Comparison of ENCODE assay signal across 5 fruit fly cellular contexts in the genomic region with DNA sequence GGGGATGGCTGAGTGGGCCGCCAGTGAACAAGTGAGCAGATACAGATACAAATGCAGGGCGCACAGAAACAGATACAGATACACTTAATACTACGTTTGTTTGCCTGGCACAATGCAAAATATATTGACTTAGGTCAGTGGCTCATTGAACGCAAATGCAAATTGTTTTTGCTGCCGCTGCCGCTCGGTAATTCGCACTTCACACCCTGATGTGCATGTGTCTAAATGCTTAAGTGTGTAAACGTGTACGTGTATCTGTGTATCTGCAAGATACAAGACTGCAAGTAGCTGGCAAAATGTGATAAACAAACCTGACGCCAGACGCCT.
A peak's percentile ranks its signal among the peaks of the same experiment; 100 is the strongest.
TF ChIP-seq lines count a peak whose summit lies in the region.

No protein-coding gene starts in this region.

- TF ChIP-seq CTCF in whole organism, embryonic (GFP tag; optimal IDR thresholded peaks at IDR 0.05; lab: Kevin White, UChicago): no peak

TF ChIP-seq in whole organism, adult, 20 proteins besides CTCF, POLR2A, EP300 and RAD21:
- TF ChIP-seq cic (GFP tag; optimal IDR thresholded peaks at IDR 0.05; lab: Kevin White, UChicago): peak; percentile 52
- no peak for TF ChIP-seq Hr96 (GFP tag; optimal IDR thresholded peaks at IDR 0.05; lab: Kevin White, UChicago)

TF ChIP-seq in whole organism, embryonic, 481 proteins besides CTCF, POLR2A, EP300 and RAD21:
- TF ChIP-seq CG15479 (GFP tag; optimal IDR thresholded peaks at IDR 0.05; lab: Kevin White, UChicago) (peak; percentile 67), CG33213 (GFP tag; optimal IDR thresholded peaks at IDR 0.05; lab: Kevin White, UChicago) (no peak), MBD-R2 (GFP tag; IDR thresholded peaks at IDR 0.05; lab: Robert Waterston, UW) (no peak)

TF ChIP-seq in whole organism, prepupa, 60 proteins besides CTCF, POLR2A, EP300 and RAD21:
- TF ChIP-seq CG6854 (GFP tag; optimal IDR thresholded peaks at IDR 0.05; lab: Kevin White, UChicago) (no peak), CG6792 (GFP tag; optimal IDR thresholded peaks at IDR 0.05; lab: Kevin White, UChicago) (no peak), cyc (GFP tag; optimal IDR thresholded peaks at IDR 0.05; lab: Kevin White, UChicago) (no peak), CG6276 (GFP tag; optimal IDR thresholded peaks at IDR 0.05; lab: Kevin White, UChicago) (peak; percentile 11), CG3919 (GFP tag; optimal IDR thresholded peaks at IDR 0.05; lab: Kevin White, UChicago) (no peak), vri (GFP tag; optimal IDR thresholded peaks at IDR 0.05; lab: Kevin White, UChicago) (peak; percentile 3), svp (GFP tag; lab: Kevin White, UChicago) (peak; percentile 45), Met (GFP tag; optimal IDR thresholded peaks at IDR 0.05; lab: Kevin White, UChicago) (no peak), CG11294 (GFP tag; IDR thresholded peaks at IDR 0.05; lab: Robert Waterston, UW) (no peak), Ets21C (GFP tag; optimal IDR thresholded peaks at IDR 0.05; lab: Kevin White, UChicago) (no peak), OdsH (GFP tag; optimal IDR thresholded peaks at IDR 0.05; lab: Kevin White, UChicago) (no peak), CG31627 (GFP tag; optimal IDR thresholded peaks at IDR 0.05; lab: Kevin White, UChicago) (no peak), fd85E (GFP tag; optimal IDR thresholded peaks at IDR 0.05; lab: Kevin White, UChicago) (no peak), CG10631 (GFP tag; optimal IDR thresholded peaks at IDR 0.05; lab: Kevin White, UChicago) (no peak), acj6 (GFP tag; optimal IDR thresholded peaks at IDR 0.05; lab: Kevin White, UChicago) (no peak), CG9139 (GFP tag; optimal IDR thresholded peaks at IDR 0.05; lab: Kevin White, UChicago) (no peak), Blimp-1 (GFP tag; optimal IDR thresholded peaks at IDR 0.05; lab: Kevin White, UChicago) (no peak), CG32006 (GFP tag; optimal IDR thresholded peaks at IDR 0.05; lab: Kevin White, UChicago) (peak; percentile 42), CG8632 (GFP tag; optimal IDR thresholded peaks at IDR 0.05; lab: Kevin White, UChicago) (no peak), Gug (GFP tag; IDR thresholded peaks at IDR 0.05; lab: Robert Waterston, UW) (0 out of 2 replicates have a peak, but pooled peaks have one; percentile 1)

TF ChIP-seq in whole organism, pupa, 21 proteins besides CTCF, POLR2A, EP300 and RAD21:
- TF ChIP-seq CG13204 (GFP tag; optimal IDR thresholded peaks at IDR 0.05; lab: Kevin White, UChicago) (no peak), EcR (GFP tag; optimal IDR thresholded peaks at IDR 0.05; lab: Kevin White, UChicago) (peak; percentile 51), D1 (tag; optimal IDR thresholded peaks at IDR 0.05; lab: Kevin White, UChicago) (no peak), Pif1A (GFP tag; optimal IDR thresholded peaks at IDR 0.05; lab: Kevin White, UChicago) (no peak), fd96Ca (GFP tag; IDR thresholded peaks at IDR 0.05; lab: Robert Waterston, UW) (0 out of 3 replicates have a peak, but pooled peaks have one; percentile 19), CG32121 (GFP tag; IDR thresholded peaks at IDR 0.05; lab: Robert Waterston, UW) (no peak), CG14655 (GFP tag; optimal IDR thresholded peaks at IDR 0.05; lab: Kevin White, UChicago) (peak; percentile 24), CG8301 (tag; optimal IDR thresholded peaks at IDR 0.05; lab: Kevin White, UChicago) (no peak), CG9948 (tag; optimal IDR thresholded peaks at IDR 0.05; lab: Kevin White, UChicago) (no peak)

TF ChIP-seq in whole organism, wandering third instar larva, 38 proteins besides CTCF, POLR2A, EP300 and RAD21:
- TF ChIP-seq Rel (GFP tag; optimal IDR thresholded peaks at IDR 0.05; lab: Kevin White, UChicago): no peak
- TF ChIP-seq Rel (tag; optimal IDR thresholded peaks at IDR 0.05; lab: Kevin White, UChicago): peak; percentile 47
- TF ChIP-seq Sp1 (GFP tag; optimal IDR thresholded peaks at IDR 0.05; lab: Kevin White, UChicago): no peak
